Worm (Caenorhabditis elegans) whole organism, L2 larva: ENCODE measurements around the gene ttbk-7.

ENCODE experiments used
- C34F6.9 ChIP-seq: fragments of 150-350 bp; optimal IDR thresholded peaks from 2 replicates; lab custom pipeline; 2014; ENCODE audit warnings: missing biosample characterization, missing genetic modification characterization
- F13H6.1 ChIP-seq: sonication (generic microtip); optimal IDR thresholded peaks from 2 replicates; lab custom pipeline; 2016; ENCODE audit warnings: missing genetic modification characterization, missing compliant biosample characterization
- R02D3.7 ChIP-seq: fragments of 150-350 bp; optimal IDR thresholded peaks from 2 replicates; lab custom pipeline; 2014; ENCODE audit warnings: missing biosample characterization, missing genetic modification characterization
- Y55F3AM.14 ChIP-seq: fragments of 200-800 bp; sonication (Bioruptor generic); optimal IDR thresholded peaks from 2 replicates; lab custom pipeline; 2018; ENCODE audit warnings: mild to moderate bottlenecking, missing genetic modification characterization, missing compliant biosample characterization
- aly-2 ChIP-seq: fragments of 150-350 bp; optimal IDR thresholded peaks from 2 replicates; lab custom pipeline; 2014; ENCODE audit warnings: missing biosample characterization, missing genetic modification characterization
- blmp-1 ChIP-seq: sonication (generic microtip); optimal IDR thresholded peaks from 2 replicates; lab custom pipeline; 2017; ENCODE audit warnings: missing genetic modification characterization, mild to moderate bottlenecking, missing compliant biosample characterization, antibody characterized with exemption, moderate library complexity; ENCODE audit not compliant: insufficient read depth
- ceh-82 ChIP-seq: fragments of 150-350 bp; optimal IDR thresholded peaks from 2 replicates; lab custom pipeline; 2014; ENCODE audit warnings: missing biosample characterization, missing genetic modification characterization
- crh-2 ChIP-seq: sonication (generic microtip); optimal IDR thresholded peaks from 2 replicates; lab custom pipeline; 2017; ENCODE audit warnings: missing biosample characterization, missing genetic modification characterization
- dmd-4 ChIP-seq: sonication (generic microtip); optimal IDR thresholded peaks from 2 replicates; lab custom pipeline; 2017; ENCODE audit warnings: missing biosample characterization, missing genetic modification characterization
- egl-27 ChIP-seq: sonication (generic microtip); optimal IDR thresholded peaks from 3 replicates; lab custom pipeline; 2017; ENCODE audit warnings: missing biosample characterization, missing genetic modification reagents, missing genetic modification characterization
- elt-3 ChIP-seq: sonication (generic microtip); optimal IDR thresholded peaks from 2 replicates; lab custom pipeline; 2017; ENCODE audit warnings: missing biosample characterization, missing genetic modification characterization
- fos-1 ChIP-seq: fragments of 150-350 bp; optimal IDR thresholded peaks from 2 replicates; lab custom pipeline; 2014; ENCODE audit warnings: missing biosample characterization, missing genetic modification characterization
- gmeb-1 ChIP-seq: fragments of 150-350 bp; optimal IDR thresholded peaks from 2 replicates; lab custom pipeline; 2014; ENCODE audit warnings: missing biosample characterization, missing genetic modification characterization
- lin-39 ChIP-seq: fragments of 150-350 bp; optimal IDR thresholded peaks from 2 replicates; lab custom pipeline; 2014; ENCODE audit warnings: missing biosample characterization, missing genetic modification reagents, missing genetic modification characterization
- lsy-2 ChIP-seq, 2 experiments: fragments of 150-350 bp in 1 of 2; sonication (generic microtip) in 1 of 2; optimal IDR thresholded peaks; 2 replicates each; lab custom pipeline; 2014 to 2017; ENCODE audit warnings: missing biosample characterization in 2 of 2, missing genetic modification characterization in 2 of 2
- mab-5 ChIP-seq: fragments of 150-350 bp; optimal IDR thresholded peaks from 2 replicates; lab custom pipeline; 2014; ENCODE audit warnings: missing biosample characterization, missing genetic modification characterization
- mbf-1 ChIP-seq: sonication (generic microtip); optimal IDR thresholded peaks from 2 replicates; lab custom pipeline; 2017; ENCODE audit warnings: missing biosample characterization, missing genetic modification characterization
- nhr-12 ChIP-seq: fragments of 150-350 bp; optimal IDR thresholded peaks from 2 replicates; lab custom pipeline; 2014; ENCODE audit warnings: missing biosample characterization, missing genetic modification characterization
- nhr-129 ChIP-seq: fragments of 150-350 bp; optimal IDR thresholded peaks from 2 replicates; lab custom pipeline; 2014; ENCODE audit warnings: missing biosample characterization, missing genetic modification characterization
- nhr-23 ChIP-seq: fragments of 150-350 bp; optimal IDR thresholded peaks from 2 replicates; lab custom pipeline; 2014; ENCODE audit warnings: missing biosample characterization, missing genetic modification reagents, missing genetic modification characterization
- nhr-25 ChIP-seq: fragments of 150-350 bp; sonication (generic microtip); optimal IDR thresholded peaks from 3 replicates; lab custom pipeline; 2014; ENCODE audit warnings: missing biosample characterization, missing genetic modification characterization
- nhr-6 ChIP-seq: fragments of 150-350 bp; optimal IDR thresholded peaks from 2 replicates; lab custom pipeline; 2014; ENCODE audit warnings: missing biosample characterization, missing genetic modification characterization
- skn-1 ChIP-seq: sonication (generic microtip); optimal IDR thresholded peaks from 2 replicates; lab custom pipeline; 2017; ENCODE audit warnings: missing biosample characterization, missing genetic modification characterization
- sma-9 ChIP-seq, 2 experiments: fragments of 150-350 bp in 1 of 2; sonication (generic microtip) in 1 of 2; optimal IDR thresholded peaks; 2 replicates each; lab custom pipeline; 2014 to 2016; ENCODE audit warnings: missing genetic modification characterization in 2 of 2, mild to moderate bottlenecking in 1 of 2, missing biosample characterization in 1 of 2, missing compliant biosample characterization in 1 of 2, missing genetic modification reagents in 1 of 2, moderate library complexity in 1 of 2
- unc-55 ChIP-seq: fragments of 150-350 bp; sonication (generic microtip); optimal IDR thresholded peaks from 3 replicates; lab custom pipeline; 2014; ENCODE audit warnings: missing biosample characterization, missing genetic modification reagents, missing genetic modification characterization
- unc-62 ChIP-seq: fragments of 150-350 bp; optimal IDR thresholded peaks from 2 replicates; lab custom pipeline; 2014; ENCODE audit warnings: missing biosample characterization, missing genetic modification reagents, missing genetic modification characterization
- zag-1 ChIP-seq: fragments of 150-350 bp; optimal IDR thresholded peaks from 2 replicates; lab custom pipeline; 2014; ENCODE audit warnings: missing biosample characterization, missing genetic modification characterization
- ztf-11 ChIP-seq: sonication (generic microtip); optimal IDR thresholded peaks from 2 replicates; lab custom pipeline; 2017; ENCODE audit warnings: missing biosample characterization, missing genetic modification characterization
- ztf-4 ChIP-seq: fragments of 150-350 bp; optimal IDR thresholded peaks from 2 replicates; lab custom pipeline; 2014; ENCODE audit warnings: missing biosample characterization, missing genetic modification characterization

The ttbk-7 gene

ce11 chrV:12906732-12907131, 11.1 kb upstream of the ttbk-7 start, which contains the start of gene ttr-29:
Gene ttr-29, minus strand, starts transcription at chrV:12906832.
- TF ChIP-seq dmd-4 (tag; lab: Kevin White, UChicago): no peak
- TF ChIP-seq unc-62 (GFP tag; lab: Kevin White, UChicago): no peak
- no peak for TF ChIP-seq nhr-129
- no peak for TF ChIP-seq skn-1 (tag; lab: Kevin White, UChicago)
- no peak for TF ChIP-seq egl-27 (tag; lab: Kevin White, UChicago)
- TF ChIP-seq fos-1: no peak
- TF ChIP-seq ztf-11 (tag; lab: Kevin White, UChicago): no peak
- TF ChIP-seq, all 48 proteins: peak for 0

- TF ChIP-seq dmd-4 (tag; lab: Kevin White, UChicago) (no peak), nhr-6 (tag; lab: Kevin White, UChicago) (no peak), nhr-23 (no peak)
Measured at ce11 chrV:12905074-12905473, 9.4 kb upstream of the ttbk-7 start, which contains the start of gene ttr-28. Gene ttr-28, minus strand, starts transcription at chrV:12905174.

- no peak for TF ChIP-seq ceh-82 (tag; lab: Kevin White, UChicago)
- peak; percentile 67 for TF ChIP-seq F13H6.1
- TF ChIP-seq sma-9 (GFP tag; optimal IDR thresholded peaks at IDR 0.05; lab: Kevin White, UChicago): peak; percentile 21
- TF ChIP-seq sma-9 (tag; optimal IDR thresholded peaks at IDR 0.05; lab: Kevin White, UChicago): no peak
- TF ChIP-seq, all 48 proteins: peak for 2
Measured at ce11 chrV:12904054-12904453, 8.4 kb upstream of the ttbk-7 start, which contains the start of gene ttr-27. Gene ttr-27, minus strand, starts transcription at chrV:12904098.

ce11 chrV:12901301-12901700, 5.6 kb upstream of the ttbk-7 start:
- no peak for TF ChIP-seq zag-1 (tag; lab: Kevin White, UChicago)
- TF ChIP-seq blmp-1 (tag; lab: Kevin White, UChicago): no peak
- TF ChIP-seq nhr-25 (tag; lab: Kevin White, UChicago): no peak
- no peak for TF ChIP-seq mab-5
- TF ChIP-seq unc-55 (GFP tag; lab: Kevin White, UChicago): no peak
- TF ChIP-seq elt-3 (tag; lab: Kevin White, UChicago): no peak
- TF ChIP-seq mbf-1: no peak
- no peak for TF ChIP-seq skn-1 (tag; lab: Kevin White, UChicago)
- no peak for TF ChIP-seq ztf-4 (tag; lab: Kevin White, UChicago)
- no peak for TF ChIP-seq lsy-2 (tag; optimal IDR thresholded peaks at IDR 0.05; lab: Kevin White, UChicago)
- TF ChIP-seq R02D3.7 (tag; lab: Kevin White, UChicago): no peak
- TF ChIP-seq nhr-129: no peak
- TF ChIP-seq gmeb-1 (tag; lab: Kevin White, UChicago): no peak
- no peak for TF ChIP-seq ztf-11 (tag; lab: Kevin White, UChicago)
- no peak for TF ChIP-seq nhr-12 (tag; lab: Kevin White, UChicago)
- TF ChIP-seq egl-27 (tag; lab: Kevin White, UChicago): no peak

ce11 chrV:12898583-12899232, 3.0 kb upstream of the ttbk-7 start:
- peak; percentile 34 for TF ChIP-seq unc-55 (GFP tag; lab: Kevin White, UChicago)
- TF ChIP-seq C34F6.9 (tag; lab: Kevin White, UChicago): peak; percentile 0
- TF ChIP-seq crh-2 (tag; lab: Kevin White, UChicago): no peak
- TF ChIP-seq aly-2 (tag; lab: Kevin White, UChicago): no peak
- TF ChIP-seq sma-9 (GFP tag; optimal IDR thresholded peaks at IDR 0.05; lab: Kevin White, UChicago): no peak
- no peak for TF ChIP-seq sma-9 (tag; optimal IDR thresholded peaks at IDR 0.05; lab: Kevin White, UChicago)
- no peak for TF ChIP-seq Y55F3AM.14 (GFP tag; lab: Kevin White, UChicago)
- TF ChIP-seq mab-5: peak; percentile 37
- TF ChIP-seq elt-3 (tag; lab: Kevin White, UChicago): no peak
- no peak for TF ChIP-seq lin-39
- TF ChIP-seq, all 48 proteins: peak for 3

ce11 chrV:12897338-12897737, 1.7 kb upstream of the ttbk-7 start:
- no peak for TF ChIP-seq lsy-2 (tag; optimal IDR thresholded peaks at IDR 0.05; lab: Kevin White, UChicago)
- peak; percentile 26 for TF ChIP-seq unc-55 (GFP tag; lab: Kevin White, UChicago)
